Worm (Caenorhabditis elegans): Measurements from ENCODE around the gene fat-1.

Gene fat-1

ce11 chrIV:13318773-13319172 lies 3.3 kb downstream of the fat-1 start (continued):
- peak; percentile 13 for TF ChIP-seq nhr-11 (tag; optimal IDR thresholded peaks at IDR 0.05)
- peak; percentile 61 for TF ChIP-seq ceh-28 (tag; optimal IDR thresholded peaks at IDR 0.05)

ce11 chrIV:13319886-13320650 lies 4.6 kb downstream of the fat-1 start:
- TF ChIP-seq nfya-1 (tag; optimal IDR thresholded peaks at IDR 0.05; ENCODE audit: insufficient read depth) = no peak
- TF ChIP-seq ceh-28 (tag; optimal IDR thresholded peaks at IDR 0.05) = peak; percentile 91

- TF ChIP-seq nhr-23 (tag; optimal IDR thresholded peaks at IDR 0.05) = peak; percentile 95
- no peak for TF ChIP-seq mdl-1 (tag; optimal IDR thresholded peaks at IDR 0.05)
- TF ChIP-seq ceh-16 (tag; optimal IDR thresholded peaks at IDR 0.05) = no peak
- no peak for TF ChIP-seq fkh-10 (GFP tag; optimal IDR thresholded peaks at IDR 0.05)
- TF ChIP-seq nfya-1 (tag; optimal IDR thresholded peaks at IDR 0.05; ENCODE audit: insufficient read depth) = peak; percentile 81
- no peak for TF ChIP-seq mml-1 (tag; optimal IDR thresholded peaks at IDR 0.05)
- peak; percentile 46 for TF ChIP-seq lsy-12 (tag; optimal IDR thresholded peaks at IDR 0.05)
- TF ChIP-seq nhr-43 (tag; optimal IDR thresholded peaks at IDR 0.05; ENCODE audit: poor library complexity, severe bottlenecking) = peak; percentile 42
- TF ChIP-seq unc-62 (GFP tag; optimal IDR thresholded peaks at IDR 0.05) = peak; percentile 88
- TF ChIP-seq elt-3 (tag; optimal IDR thresholded peaks at IDR 0.05) = no peak
- peak; percentile 48 for TF ChIP-seq hmg-11 (tag; optimal IDR thresholded peaks at IDR 0.05)
- peak; percentile 46 for TF ChIP-seq fos-1 (tag; optimal IDR thresholded peaks at IDR 0.05)
- TF ChIP-seq zag-1 (tag; optimal IDR thresholded peaks at IDR 0.05) = no peak
- peak; percentile 95 for TF ChIP-seq pqm-1 (tag; optimal IDR thresholded peaks at IDR 0.05)
- TF ChIP-seq R02D3.7 (tag; optimal IDR thresholded peaks at IDR 0.05) = peak; percentile 40
- peak; percentile 56 for TF ChIP-seq lin-15B (tag; optimal IDR thresholded peaks at IDR 0.05)
- TF ChIP-seq nhr-11 (tag; optimal IDR thresholded peaks at IDR 0.05) = peak; percentile 54
- TF ChIP-seq pha-4 (tag; optimal IDR thresholded peaks at IDR 0.05) = peak; percentile 69
- TF ChIP-seq jun-1 (tag; optimal IDR thresholded peaks at IDR 0.05) = peak; percentile 57
- TF ChIP-seq egl-27 (tag; optimal IDR thresholded peaks at IDR 0.05) = peak; percentile 17
- TF ChIP-seq nhr-25 (tag; optimal IDR thresholded peaks at IDR 0.05) = peak; percentile 62
- peak; percentile 8 for TF ChIP-seq egl-5 (tag; optimal IDR thresholded peaks at IDR 0.05)
- no peak for TF ChIP-seq ztf-11 (tag; optimal IDR thresholded peaks at IDR 0.05)
- peak; percentile 71 for TF ChIP-seq ceh-28 (tag; optimal IDR thresholded peaks at IDR 0.05)
- TF ChIP-seq tbx-2 (tag; optimal IDR thresholded peaks at IDR 0.05) = peak; percentile 38
- peak; percentile 97 for TF ChIP-seq elt-2 (tag; optimal IDR thresholded peaks at IDR 0.05)
- peak; percentile 34 for TF ChIP-seq nhr-76 (tag; optimal IDR thresholded peaks at IDR 0.05)
These were observed 7.0 kb downstream of the fat-1 start for ce11 chrIV:13322429-13322828.

- TF ChIP-seq unc-62 (GFP tag; optimal IDR thresholded peaks at IDR 0.05) (no peak), lsy-12 (tag; optimal IDR thresholded peaks at IDR 0.05) (no peak), nhr-67 (tag; optimal IDR thresholded peaks at IDR 0.05) (no peak), snpc-4 (tag; optimal IDR thresholded peaks at IDR 0.05) (no peak), ztf-11 (tag; optimal IDR thresholded peaks at IDR 0.05) (no peak), ceh-9 (tag; optimal IDR thresholded peaks at IDR 0.05) (no peak), fos-1 (tag; optimal IDR thresholded peaks at IDR 0.05) (no peak), nhr-77 (tag; optimal IDR thresholded peaks at IDR 0.05) (no peak), nhr-28 (tag; optimal IDR thresholded peaks at IDR 0.05) (no peak), skn-1 (tag; optimal IDR thresholded peaks at IDR 0.05) (no peak), lin-39 (tag; optimal IDR thresholded peaks at IDR 0.05) (no peak), elt-3 (tag; optimal IDR thresholded peaks at IDR 0.05) (no peak), ZK546.5 (tag; optimal IDR thresholded peaks at IDR 0.05) (no peak), ceh-16 (tag; optimal IDR thresholded peaks at IDR 0.05) (no peak), tbx-2 (tag; optimal IDR thresholded peaks at IDR 0.05) (no peak)
These were observed 8.4 kb downstream of the fat-1 start, which contains the start of gene fat-2 for ce11 chrIV:13323823-13324359. Gene fat-2, plus strand, starts transcription at chrIV:13323873.
